Fruit fly (Drosophila melanogaster) S2 (cell line): ENCODE measurements around the gene Polr3E.

Source experiments
- CG8478 ChIP-seq: fragments of >200 bp; optimal IDR thresholded peaks from 2 replicates; lab custom pipeline; 2018
- CTCF ChIP-seq, 2 experiments: fragments of >200 bp; optimal IDR thresholded peaks; 2 replicates each; lab custom pipeline; 2018

Gene Polr3E

dm6 chr3L:21065212-21065902 is 33.7 kb downstream of the Polr3E start, which contains the start of gene CG43072:
Gene CG43072, plus strand, starts transcription at chr3L:21065852.
- no peak for TF ChIP-seq CG8478 (lab: Kevin White, UChicago)
- TF ChIP-seq CTCF (optimal IDR thresholded peaks at IDR 0.05; lab: Kevin White, UChicago) = peak in 1 of 2 experiments; percentile 55

- TF ChIP-seq CG8478 (lab: Kevin White, UChicago) = no peak
- TF ChIP-seq CTCF (optimal IDR thresholded peaks at IDR 0.05; lab: Kevin White, UChicago) = no peak
Observed at dm6 chr3L:21066210-21066912, 34.7 kb downstream of the Polr3E start.

dm6 chr3L:21067553-21068157 is 36.0 kb downstream of the Polr3E start:
- TF ChIP-seq CG8478 (lab: Kevin White, UChicago) (no peak), CTCF (optimal IDR thresholded peaks at IDR 0.05; lab: Kevin White, UChicago) (peak in 1 of 2 experiments; percentile 28)

dm6 chr3L:21069453-21069852 is 37.8 kb downstream of the Polr3E start:
- TF ChIP-seq CTCF (optimal IDR thresholded peaks at IDR 0.05; lab: Kevin White, UChicago) (no peak), CG8478 (lab: Kevin White, UChicago) (no peak)

- TF ChIP-seq CTCF (optimal IDR thresholded peaks at IDR 0.05; lab: Kevin White, UChicago) (no peak), CG8478 (lab: Kevin White, UChicago) (no peak)
Observed at dm6 chr3L:21070063-21070462, 38.4 kb downstream of the Polr3E start.

- TF ChIP-seq CG8478 (lab: Kevin White, UChicago) (no peak), CTCF (optimal IDR thresholded peaks at IDR 0.05; lab: Kevin White, UChicago) (no peak)
Observed at dm6 chr3L:21080430-21080829, 48.8 kb downstream of the Polr3E start.
